Worm (Caenorhabditis elegans) whole organism, L3 larva: ENCODE results near the gene lips-9.

Source experiments
- ZK546.5 ChIP-seq: sonication (generic microtip); optimal IDR thresholded peaks from 2 replicates; lab custom pipeline; 2017; ENCODE audit warnings: missing biosample characterization, missing genetic modification characterization
- ama-1 ChIP-seq: fragments of 150-350 bp; optimal IDR thresholded peaks from 2 replicates; lab custom pipeline; 2018
- ceh-28 ChIP-seq: fragments of 150-350 bp; optimal IDR thresholded peaks from 2 replicates; lab custom pipeline; 2014; ENCODE audit warnings: missing biosample characterization, missing genetic modification reagents, missing genetic modification characterization
- ceh-82 ChIP-seq: fragments of 150-350 bp; optimal IDR thresholded peaks from 2 replicates; lab custom pipeline; 2014; ENCODE audit warnings: missing biosample characterization, missing genetic modification characterization
- daf-12 ChIP-seq: fragments of 150-350 bp; optimal IDR thresholded peaks from 2 replicates; lab custom pipeline; 2014; ENCODE audit warnings: missing biosample characterization, missing genetic modification reagents, missing genetic modification characterization
- egl-5 ChIP-seq: fragments of 150-350 bp; optimal IDR thresholded peaks from 2 replicates; lab custom pipeline; 2017; ENCODE audit warnings: missing biosample characterization, missing genetic modification reagents, missing genetic modification characterization, inconsistent platforms
- elt-3 ChIP-seq, 3 experiments: fragments of 150-350 bp in 1 of 3; sonication (generic microtip) in 2 of 3; optimal IDR thresholded peaks; 2 replicates in 2 of 3; 4 replicates in 1 of 3; lab custom pipeline; 2014 to 2017; ENCODE audit warnings: missing biosample characterization in 3 of 3, missing genetic modification characterization in 3 of 3
- eor-1 ChIP-seq, 2 experiments: fragments of 150-350 bp; optimal IDR thresholded peaks; 2 replicates each; lab custom pipeline; 2014 to 2018; ENCODE audit warnings: missing biosample characterization in 2 of 2, missing genetic modification characterization in 2 of 2
- fkh-2 ChIP-seq: fragments of 150-350 bp; optimal IDR thresholded peaks from 2 replicates; lab custom pipeline; 2014; ENCODE audit warnings: missing biosample characterization, missing genetic modification reagents, missing genetic modification characterization
- fos-1 ChIP-seq: fragments of 150-350 bp; optimal IDR thresholded peaks from 2 replicates; lab custom pipeline; 2014; ENCODE audit warnings: missing biosample characterization, missing genetic modification characterization
- lin-15B ChIP-seq: fragments of 150-350 bp; optimal IDR thresholded peaks from 2 replicates; lab custom pipeline; 2014; ENCODE audit warnings: missing biosample characterization, missing genetic modification characterization
- lsy-12 ChIP-seq: sonication (generic microtip); optimal IDR thresholded peaks from 2 replicates; lab custom pipeline; 2016; ENCODE audit warnings: mild to moderate bottlenecking, missing genetic modification characterization, missing compliant biosample characterization
- mml-1 ChIP-seq: fragments of 150-350 bp; sonication (generic microtip); optimal IDR thresholded peaks from 3 replicates; lab custom pipeline; 2014; ENCODE audit warnings: missing biosample characterization, missing genetic modification characterization
- nfya-1 ChIP-seq: sonication (generic microtip); optimal IDR thresholded peaks from 2 replicates; lab custom pipeline; 2017; ENCODE audit warnings: missing genetic modification characterization, mild to moderate bottlenecking, missing compliant biosample characterization, antibody characterized with exemption, moderate library complexity; ENCODE audit not compliant: insufficient read depth
- nhr-12 ChIP-seq: fragments of 150-350 bp; optimal IDR thresholded peaks from 2 replicates; lab custom pipeline; 2014; ENCODE audit warnings: missing biosample characterization, missing genetic modification characterization
- nhr-23 ChIP-seq: fragments of 150-350 bp; optimal IDR thresholded peaks from 2 replicates; lab custom pipeline; 2014; ENCODE audit warnings: missing biosample characterization, missing genetic modification reagents, missing genetic modification characterization
- nhr-25 ChIP-seq: sonication (generic microtip); optimal IDR thresholded peaks from 2 replicates; lab custom pipeline; 2017; ENCODE audit warnings: missing biosample characterization, missing genetic modification characterization
- nhr-76 ChIP-seq: fragments of 150-350 bp; sonication (generic microtip); optimal IDR thresholded peaks from 5 replicates; lab custom pipeline; 2014; ENCODE audit warnings: missing biosample characterization, missing genetic modification characterization
- nhr-77 ChIP-seq: fragments of 150-350 bp; optimal IDR thresholded peaks from 2 replicates; lab custom pipeline; 2014; ENCODE audit warnings: missing biosample characterization, missing genetic modification characterization
- pha-4 ChIP-seq: fragments of 150-350 bp; optimal IDR thresholded peaks from 2 replicates; lab custom pipeline; 2014; ENCODE audit warnings: missing biosample characterization, missing genetic modification reagents, missing genetic modification characterization
- pqm-1 ChIP-seq: fragments of 150-350 bp; optimal IDR thresholded peaks from 2 replicates; lab custom pipeline; 2017; ENCODE audit warnings: missing biosample characterization, missing genetic modification characterization, inconsistent platforms
- unc-62 ChIP-seq: fragments of 150-350 bp; sonication (generic microtip); optimal IDR thresholded peaks from 4 replicates; lab custom pipeline; 2014; ENCODE audit warnings: missing biosample characterization, missing genetic modification reagents, missing genetic modification characterization

Gene lips-9

DNA sequence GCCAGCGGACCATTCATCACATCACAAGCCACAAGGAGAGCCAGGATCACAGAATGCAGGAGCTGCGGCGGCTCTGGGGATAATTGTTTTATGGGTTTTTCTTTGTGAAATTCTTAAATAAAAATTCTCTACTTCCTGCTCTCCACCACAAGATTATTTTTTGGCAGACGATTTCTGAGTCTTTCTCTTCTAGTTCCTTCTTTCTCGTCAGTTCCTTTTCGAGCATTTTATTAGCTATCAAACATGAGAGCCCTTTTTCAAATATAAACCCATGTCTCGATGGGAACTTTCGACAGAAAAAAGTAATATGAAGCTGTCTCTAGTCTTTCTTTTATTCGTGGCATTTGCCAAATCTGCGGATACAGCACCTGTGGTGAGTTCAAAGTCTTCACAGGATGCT is 46.7 kb downstream of the lips-9 start, which contains the start of gene F35C5.3:
Gene F35C5.3, plus strand, starts transcription at position 301 of the 400 bp plus-strand sequence.
- TF ChIP-seq ceh-28 (tag; lab: Kevin White, UChicago) (no peak), daf-12 (tag; lab: Kevin White, UChicago) (no peak), nfya-1 (tag; lab: Kevin White, UChicago) (no peak), pqm-1 (no peak), nhr-76 (tag; lab: Kevin White, UChicago) (no peak), unc-62 (GFP tag; lab: Kevin White, UChicago) (no peak), ZK546.5 (tag; lab: Kevin White, UChicago) (no peak), nhr-23 (tag; lab: Kevin White, UChicago) (no peak), elt-3 (tag; optimal IDR thresholded peaks at IDR 0.05; lab: Kevin White, UChicago) (no peak), mml-1 (tag; lab: Kevin White, UChicago) (no peak), lsy-12 (no peak), nhr-25 (tag; lab: Kevin White, UChicago) (no peak), eor-1 (tag; optimal IDR thresholded peaks at IDR 0.05; lab: Kevin White, UChicago) (no peak), nhr-77 (tag; lab: Kevin White, UChicago) (no peak), egl-5 (no peak), fkh-2 (tag; lab: Kevin White, UChicago) (no peak), nhr-12 (tag; lab: Kevin White, UChicago) (no peak), fos-1 (tag; lab: Kevin White, UChicago) (no peak)

DNA sequence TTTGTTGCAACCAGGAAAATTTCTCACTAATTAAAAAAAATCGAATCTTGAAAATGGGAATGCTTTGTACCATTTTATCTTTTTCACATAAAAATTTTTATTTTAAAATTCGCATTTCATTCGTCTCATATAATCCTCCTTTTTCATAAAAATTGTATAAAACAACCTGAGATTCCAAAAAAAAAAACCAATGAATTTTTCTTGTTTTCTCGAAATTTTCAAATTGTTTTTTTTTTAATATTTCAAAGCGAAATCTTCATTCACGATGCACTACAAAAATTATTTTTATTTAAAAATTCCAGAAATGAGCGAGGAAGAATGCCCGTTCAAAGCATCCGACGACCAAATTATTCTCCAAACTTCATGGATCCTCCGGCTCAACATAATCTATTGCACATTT is 50.2 kb downstream of the lips-9 start, which contains the start of gene sra-14:
Gene sra-14, plus strand, starts transcription at position 301 of the 400 bp plus-strand sequence.
- no peak for TF ChIP-seq ama-1 (lab: Kevin White, UChicago)
- TF ChIP-seq eor-1 (tag; optimal IDR thresholded peaks at IDR 0.05; lab: Kevin White, UChicago), result no peak
- TF ChIP-seq lsy-12, result no peak
- TF ChIP-seq lin-15B (tag; lab: Kevin White, UChicago), result no peak
- TF ChIP-seq ZK546.5 (tag; lab: Kevin White, UChicago), result no peak
- TF ChIP-seq pha-4 (tag; lab: Kevin White, UChicago), result no peak
- TF ChIP-seq ceh-82, result no peak
